Fruit fly (Drosophila melanogaster) whole organism, adult: ENCODE data around the gene EndoA.

Experiments used
- CG12768 ChIP-seq: fragments of 200-800 bp; sonication (Bioruptor generic); optimal IDR thresholded peaks from 2 replicates; lab custom pipeline; 2017; ENCODE audit warnings: missing biosample characterization, missing genetic modification characterization, mild to moderate bottlenecking, moderate library complexity, missing genetic modification reagents
- CG7045 ChIP-seq: fragments of 200-800 bp; sonication (Bioruptor generic); optimal IDR thresholded peaks from 2 replicates; lab custom pipeline; 2017; ENCODE audit warnings: missing biosample characterization, mild to moderate bottlenecking, missing genetic modification characterization
- Clk ChIP-seq: fragments of 200-800 bp; sonication (Bioruptor generic); optimal IDR thresholded peaks from 2 replicates; lab custom pipeline; 2017; ENCODE audit warnings: missing biosample characterization, missing genetic modification characterization
- Mnt ChIP-seq: fragments of 200-800 bp; sonication (Bioruptor generic); optimal IDR thresholded peaks from 2 replicates; lab custom pipeline; 2016; ENCODE audit warnings: missing biosample characterization, mild to moderate bottlenecking, missing genetic modification characterization
- ovo ChIP-seq: fragments of 200-800 bp; sonication (Bioruptor generic); optimal IDR thresholded peaks from 2 replicates; lab custom pipeline; 2016; ENCODE audit warnings: missing biosample characterization, missing genetic modification characterization
- pad ChIP-seq: fragments of 200-800 bp; sonication (Bioruptor generic); optimal IDR thresholded peaks from 3 replicates; lab custom pipeline; 2017; ENCODE audit warnings: missing biosample characterization, missing genetic modification characterization, mild to moderate bottlenecking, moderate library complexity, missing genetic modification reagents
- tj ChIP-seq: fragments of 200-800 bp; sonication (Bioruptor generic); optimal IDR thresholded peaks from 3 replicates; lab custom pipeline; 2017; ENCODE audit warnings: missing biosample characterization, mild to moderate bottlenecking, missing genetic modification characterization, moderate library complexity
- toe ChIP-seq: fragments of 200-800 bp; sonication (Bioruptor generic); optimal IDR thresholded peaks from 2 replicates; lab custom pipeline; 2016; ENCODE audit warnings: missing biosample characterization, missing genetic modification characterization

- TF ChIP-seq CG12768 (peak; percentile 86), pad (GFP tag; lab: Kevin White, UChicago) (peak; percentile 26), Clk (GFP tag; lab: Kevin White, UChicago) (peak; percentile 38), Mnt (GFP tag; lab: Kevin White, UChicago) (peak; percentile 89), CG7045 (GFP tag; lab: Kevin White, UChicago) (peak; percentile 26), tj (peak; percentile 66), ovo (peak; percentile 94), toe (peak; percentile 23)
Measured at dm6 chr3R:18918872-18919339, 12.5 kb downstream of the EndoA start.
